Fruit fly (Drosophila melanogaster): ENCODE results near the gene Rfk.
A peak's percentile ranks its signal among the peaks of the same experiment; 100 is the strongest.

Gene Rfk

DNA sequence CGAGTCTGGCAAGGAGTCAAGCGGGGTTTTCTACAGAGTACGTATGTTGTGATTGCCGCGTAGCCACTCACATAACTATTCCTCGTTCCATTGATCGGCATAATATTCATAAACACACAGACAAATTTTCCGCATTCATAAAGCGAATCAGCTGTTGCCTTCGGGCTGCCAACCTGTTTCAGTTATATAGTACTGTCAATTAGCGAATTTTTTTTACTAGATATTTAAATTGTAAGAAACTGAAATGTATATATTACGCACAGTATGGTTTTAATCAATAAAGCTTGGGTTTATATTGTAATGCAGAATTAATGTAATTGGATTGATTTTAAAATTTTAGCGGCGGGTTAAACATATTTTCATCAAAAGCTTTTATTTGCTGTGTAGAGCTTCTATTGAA lies at the start of gene Rfk (continued):
- TF ChIP-seq dmrt11E (tag; optimal IDR thresholded peaks at IDR 0.05) (peak; percentile 7), CG16813 (GFP tag; IDR thresholded peaks at IDR 0.05; ENCODE audit: partially characterized antibody) (peak; percentile 33; the same call in 1 of the 3 replicates), CG9932 (GFP tag; IDR thresholded peaks at IDR 0.05) (0 out of 2 replicates have a peak, but pooled peaks have one; percentile 14), CHES-1-like (GFP tag; optimal IDR thresholded peaks at IDR 0.05) (no peak), Hr3 (GFP tag; optimal IDR thresholded peaks at IDR 0.05) (peak; percentile 25), CG10274 (GFP tag; optimal IDR thresholded peaks at IDR 0.05) (no peak), CG11723 (GFP tag; optimal IDR thresholded peaks at IDR 0.05) (no peak), onecut (GFP tag; IDR thresholded peaks at IDR 0.05) (no peak), HmgD (GFP tag; optimal IDR thresholded peaks at IDR 0.05) (peak; percentile 2)

DNA sequence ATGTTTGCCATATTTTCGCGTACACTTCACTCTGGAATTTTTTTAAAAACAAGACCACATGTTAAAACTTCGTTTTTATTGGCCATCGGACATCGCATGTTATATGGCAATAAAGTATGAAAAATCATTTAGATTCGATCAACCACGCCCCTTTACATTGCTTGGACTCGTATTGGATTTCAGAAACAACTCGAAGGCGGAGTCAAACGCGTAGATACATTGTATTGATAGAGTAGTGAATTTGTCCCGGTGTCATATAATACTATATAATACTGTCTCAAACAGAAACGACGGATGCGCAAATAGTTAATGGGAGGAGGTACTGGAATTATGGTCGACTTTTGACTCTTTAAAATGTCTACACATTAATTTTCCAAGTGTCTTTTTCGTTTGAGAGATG lies 48.3 kb upstream of the Rfk start:
- TF ChIP-seq Nf-YB (GFP tag; optimal IDR thresholded peaks at IDR 0.05) (peak; percentile 69), her (GFP tag; optimal IDR thresholded peaks at IDR 0.05) (no peak)

DNA sequence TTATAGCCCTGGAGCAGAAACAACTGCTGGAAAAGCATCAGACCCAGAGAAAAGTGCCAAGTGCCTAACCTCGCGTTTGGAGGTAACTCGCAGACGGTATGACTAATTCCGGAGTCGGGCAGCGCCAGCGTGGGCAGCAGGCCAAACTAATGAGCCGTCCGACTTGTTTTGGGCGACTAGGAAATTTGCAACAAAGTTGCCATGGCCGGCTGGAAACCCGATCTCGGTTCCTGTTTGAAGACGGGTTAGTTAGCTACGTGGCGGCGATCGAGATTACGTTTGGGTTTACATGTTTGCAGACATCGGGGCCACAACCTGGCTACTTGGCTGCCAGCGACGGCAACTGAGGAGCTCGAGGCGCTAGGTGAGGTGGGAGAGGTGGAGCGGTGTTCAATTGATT lies 43.9 kb upstream of the Rfk start:
- TF ChIP-seq CG13775 (GFP tag; optimal IDR thresholded peaks at IDR 0.05) (no peak), ara (GFP tag; IDR thresholded peaks at IDR 0.05) (no peak), C15 (GFP tag; IDR thresholded peaks at IDR 0.05) (no peak), NC2α (GFP tag; optimal IDR thresholded peaks at IDR 0.05) (no peak), E2f1 (GFP tag; IDR thresholded peaks at IDR 0.05) (no peak), ac (GFP tag; optimal IDR thresholded peaks at IDR 0.05) (no peak), tio (GFP tag; optimal IDR thresholded peaks at IDR 0.05) (no peak), CG6654 (GFP tag; optimal IDR thresholded peaks at IDR 0.05) (no peak), CG10431 (GFP tag; optimal IDR thresholded peaks at IDR 0.05) (no peak), vnd (GFP tag; IDR thresholded peaks at IDR 0.05; ENCODE audit: partially characterized antibody) (no peak), CG9437 (GFP tag; optimal IDR thresholded peaks at IDR 0.05) (no peak), Sry-δ (GFP tag; optimal IDR thresholded peaks at IDR 0.05) (no peak), corto (GFP tag; optimal IDR thresholded peaks at IDR 0.05) (no peak)

DNA sequence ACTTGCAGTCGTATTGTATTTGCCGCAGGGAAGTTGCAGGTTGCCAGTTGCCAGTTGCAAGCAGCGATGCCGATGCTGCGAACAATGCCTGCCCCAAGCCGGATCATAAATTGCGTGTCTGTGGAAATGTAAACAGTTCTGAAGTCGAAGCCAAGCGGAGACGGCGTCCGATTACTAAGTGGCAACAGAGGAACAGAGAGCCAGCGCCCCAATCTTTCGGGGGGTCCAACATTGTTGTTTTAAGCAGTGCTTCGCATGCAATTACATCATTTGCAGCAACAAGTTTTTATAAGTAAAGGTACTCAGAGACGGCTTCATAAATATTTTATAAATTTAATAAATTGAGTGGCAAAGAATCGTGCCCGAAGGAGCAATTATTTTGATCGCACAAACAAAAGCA lies 41.4 kb upstream of the Rfk start:
- peak; percentile 23 for TF ChIP-seq cad (GFP tag; optimal IDR thresholded peaks at IDR 0.05)
- TF ChIP-seq CG6689 (GFP tag; IDR thresholded peaks at IDR 0.05): no peak
- TF ChIP-seq sens (GFP tag): peak; percentile 26

DNA sequence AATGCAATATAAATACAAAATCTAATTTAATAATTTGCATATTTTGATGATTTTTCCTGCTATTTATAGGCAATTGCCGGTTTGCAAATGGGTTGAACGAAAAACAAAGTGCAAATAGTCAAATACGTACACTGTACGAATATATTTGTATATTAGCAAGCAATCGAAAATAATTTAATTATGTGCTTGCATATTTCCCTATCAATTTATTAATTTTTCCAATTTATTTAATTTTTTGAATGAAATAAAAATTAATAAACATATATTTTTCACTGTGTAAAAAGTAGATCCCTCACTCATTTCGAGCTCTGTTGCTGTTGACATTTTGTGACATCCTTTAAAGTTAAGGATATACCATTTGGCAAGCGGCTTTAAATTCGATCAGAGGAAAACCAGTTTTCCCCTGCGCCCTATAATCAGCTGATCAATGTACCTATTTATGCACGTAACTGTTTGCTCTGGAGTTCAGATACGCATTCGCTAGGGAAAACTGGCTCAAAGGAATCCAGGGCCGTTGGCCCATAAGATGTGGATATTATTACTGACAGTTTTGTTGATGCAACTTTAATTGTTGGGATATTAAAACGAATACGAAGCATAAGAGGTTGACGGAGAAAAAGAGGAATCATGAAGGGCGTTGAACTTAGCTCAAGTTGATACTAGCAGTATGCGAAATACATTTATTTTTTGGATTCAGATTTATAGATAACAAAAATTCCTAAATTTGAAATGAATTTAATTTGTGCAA lies 40.1 kb upstream of the Rfk start:
- no peak for TF ChIP-seq sc (optimal IDR thresholded peaks at IDR 0.05)
- no peak for TF ChIP-seq sc (GFP tag; optimal IDR thresholded peaks at IDR 0.05)
- TF ChIP-seq knrl (GFP tag; IDR thresholded peaks at IDR 0.05; ENCODE audit: partially characterized antibody): no peak
- peak; percentile 19 for TF ChIP-seq gem (tag; optimal IDR thresholded peaks at IDR 0.05)
- no peak for TF ChIP-seq CG9215 (GFP tag; IDR thresholded peaks at IDR 0.05)
- no peak for TF ChIP-seq BEAF-32 (GFP tag; optimal IDR thresholded peaks at IDR 0.05)
- TF ChIP-seq caup (GFP tag; optimal IDR thresholded peaks at IDR 0.05; ENCODE audit: severe bottlenecking): no peak
- TF ChIP-seq org-1 (GFP tag; optimal IDR thresholded peaks at IDR 0.05): no peak
- peak; percentile 23 for TF ChIP-seq sens (GFP tag)
